Worm (Caenorhabditis elegans) whole organism, young adult: ENCODE data around the gene F21D5.9.

Experiments used
- B0019.2 ChIP-seq: fragments of 200-800 bp; sonication (Bioruptor generic); conservative IDR thresholded peaks from 2 replicates; pipeline ENCODE4 v1.3.6; 2022; ENCODE audit warnings: missing genetic modification reagents, missing genetic modification characterization, missing compliant biosample characterization
- ama-1 ChIP-seq, 3 experiments: fragments of 150-350 bp in 1 of 3; sonication (generic microtip) in 2 of 3; optimal IDR thresholded peaks; 2 replicates each; lab custom pipeline; 2014 to 2018; ENCODE audit warnings: missing biosample characterization in 2 of 3, missing genetic modification characterization in 2 of 3, missing genetic modification reagents in 2 of 3
- unc-62 ChIP-seq: fragments of 150-350 bp; optimal IDR thresholded peaks from 2 replicates; lab custom pipeline; 2014; ENCODE audit warnings: missing biosample characterization, missing genetic modification reagents, missing genetic modification characterization

- TF ChIP-seq unc-62 (GFP tag; lab: Kevin White, UChicago): peak; percentile 4
- TF ChIP-seq ama-1 (optimal IDR thresholded peaks at IDR 0.05; lab: Kevin White, UChicago): no peak
- TF ChIP-seq ama-1 (GFP tag; optimal IDR thresholded peaks at IDR 0.05; lab: Kevin White, UChicago): no peak
- no peak for TF ChIP-seq B0019.2
Measured at ce11 chrIV:8729636-8730035, 5.8 kb downstream of the F21D5.9 start.
